Fruit fly (Drosophila melanogaster): ENCODE measurements around the gene Sgs1.

- no peak for TF ChIP-seq dsx (GFP tag; optimal IDR thresholded peaks at IDR 0.05; ENCODE audit: poor library complexity, severe bottlenecking)
- TF ChIP-seq fd59A (GFP tag; optimal IDR thresholded peaks at IDR 0.05) = no peak
- no peak for TF ChIP-seq Sox14 (GFP tag; optimal IDR thresholded peaks at IDR 0.05)
- no peak for TF ChIP-seq spab (GFP tag; optimal IDR thresholded peaks at IDR 0.05)
- TF ChIP-seq CG9139 (GFP tag; optimal IDR thresholded peaks at IDR 0.05) = no peak
- TF ChIP-seq lz (GFP tag; optimal IDR thresholded peaks at IDR 0.05) = no peak
- TF ChIP-seq CG6276 (GFP tag; optimal IDR thresholded peaks at IDR 0.05) = no peak
- TF ChIP-seq CG3919 (GFP tag; optimal IDR thresholded peaks at IDR 0.05) = no peak
- no peak for TF ChIP-seq Gug (GFP tag; IDR thresholded peaks at IDR 0.05)
- TF ChIP-seq CG8119 (GFP tag; IDR thresholded peaks at IDR 0.05) = no peak
- TF ChIP-seq CG7368 (GFP tag; optimal IDR thresholded peaks at IDR 0.05) = no peak
- TF ChIP-seq Lpt (GFP tag; optimal IDR thresholded peaks at IDR 0.05) = no peak
- TF ChIP-seq CG15336 (GFP tag; IDR thresholded peaks at IDR 0.05) = no peak
- no peak for TF ChIP-seq eg (GFP tag; IDR thresholded peaks at IDR 0.05)
Measured at dm6 chr2L:4958111-4958510, 20.9 kb downstream of the Sgs1 start, which contains the start of gene CG34124.
